Fruit fly (Drosophila melanogaster) whole organism, wandering third instar larva: Measurements from ENCODE around the gene CG5111.

Source experiments
- CG32264 ChIP-seq: fragments of 200-800 bp; sonication (Bioruptor generic); optimal IDR thresholded peaks from 2 replicates; lab custom pipeline; 2016; ENCODE audit warnings: missing biosample characterization, missing genetic modification characterization
- Dif ChIP-seq: fragments of 200-275, 200-300 bp; sonication (Bioruptor generic); optimal IDR thresholded peaks from 2 replicates; lab custom pipeline; 2018; ENCODE audit warnings: missing biosample characterization, missing genetic modification characterization; ENCODE audit not compliant: partially characterized antibody
- GATAd ChIP-seq: sonication (Bioruptor generic); optimal IDR thresholded peaks from 2 replicates; lab custom pipeline; 2016; ENCODE audit warnings: missing biosample characterization, missing genetic modification characterization
- HLH106 ChIP-seq: fragments of 200-800 bp; optimal IDR thresholded peaks from 3 replicates; lab custom pipeline; 2019; ENCODE audit warnings: missing biosample characterization, mild to moderate bottlenecking, missing genetic modification characterization, moderate library complexity
- Hnf4 ChIP-seq: fragments of 200-800 bp; sonication (Bioruptor generic); optimal IDR thresholded peaks from 2 replicates; lab custom pipeline; 2016; ENCODE audit warnings: missing biosample characterization, mild to moderate bottlenecking, missing genetic modification characterization
- Hr83 ChIP-seq: fragments of 200-300 bp; sonication (Bioruptor generic); optimal IDR thresholded peaks from 2 replicates; lab custom pipeline; 2016; ENCODE audit warnings: missing biosample characterization, mild to moderate bottlenecking, missing genetic modification characterization, moderate library complexity; ENCODE audit not compliant: poor library complexity, severe bottlenecking
- Jra ChIP-seq: sonication (Bioruptor generic); optimal IDR thresholded peaks from 2 replicates; lab custom pipeline; 2016; ENCODE audit warnings: missing biosample characterization, missing genetic modification characterization
- Mio ChIP-seq: sonication (Bioruptor generic); optimal IDR thresholded peaks from 2 replicates; lab custom pipeline; 2016; ENCODE audit warnings: missing biosample characterization, missing genetic modification characterization
- Myc ChIP-seq: fragments of >200 bp; optimal IDR thresholded peaks from 2 replicates; lab custom pipeline; 2017
- OdsH ChIP-seq: fragments of 200-800 bp; sonication (Bioruptor generic); optimal IDR thresholded peaks from 2 replicates; lab custom pipeline; 2016; ENCODE audit warnings: missing biosample characterization, mild to moderate bottlenecking, missing genetic modification characterization
- Sp1 ChIP-seq: fragments of 200-800 bp; sonication (Bioruptor generic); optimal IDR thresholded peaks from 3 replicates; lab custom pipeline; 2019; ENCODE audit warnings: missing biosample characterization, mild to moderate bottlenecking, missing genetic modification characterization, moderate library complexity
- Vsx2 ChIP-seq: fragments of 200-300, 225-300 bp; sonication (Bioruptor generic); optimal IDR thresholded peaks from 2 replicates; lab custom pipeline; 2018; ENCODE audit warnings: missing biosample characterization, missing genetic modification characterization; ENCODE audit not compliant: partially characterized antibody
- br ChIP-seq: fragments of 200-800 bp; sonication (Bioruptor generic); optimal IDR thresholded peaks from 2 replicates; lab custom pipeline; 2016; ENCODE audit warnings: missing biosample characterization, missing genetic modification characterization
- brk ChIP-seq: fragments of 200-800 bp; sonication (Bioruptor generic); optimal IDR thresholded peaks from 2 replicates; lab custom pipeline; 2016; ENCODE audit warnings: missing biosample characterization, mild to moderate bottlenecking, missing genetic modification characterization
- dl ChIP-seq, 2 experiments: fragments of 175-275, 200-275 bp in 1 of 2; fragments of 200-275 bp in 1 of 2; sonication (Bioruptor generic); optimal IDR thresholded peaks; lab custom pipeline; 2018; ENCODE audit warnings: mild to moderate bottlenecking in 2 of 2, missing biosample characterization in 2 of 2, missing genetic modification characterization in 2 of 2, moderate library complexity in 2 of 2; ENCODE audit not compliant: partially characterized antibody in 2 of 2, insufficient read depth in 1 of 2
- dmrt93B ChIP-seq: fragments of 200-800 bp; sonication (Bioruptor generic); optimal IDR thresholded peaks from 2 replicates; lab custom pipeline; 2018; ENCODE audit warnings: missing biosample characterization, mild to moderate bottlenecking, missing genetic modification characterization
- dsf ChIP-seq: sonication (Bioruptor generic); optimal IDR thresholded peaks from 2 replicates; lab custom pipeline; 2016; ENCODE audit warnings: missing biosample characterization, missing genetic modification characterization, borderline replicate concordance
- ey ChIP-seq: fragments of 200-800 bp; sonication (Bioruptor generic); optimal IDR thresholded peaks from 2 replicates; lab custom pipeline; 2016; ENCODE audit warnings: missing biosample characterization, missing genetic modification characterization
- foxo ChIP-seq, 2 experiments: fragments of 200-800 bp; sonication (Bioruptor generic); optimal IDR thresholded peaks; 2 replicates in 1 of 2; 3 replicates in 1 of 2; lab custom pipeline; 2016 to 2017; ENCODE audit warnings: missing biosample characterization in 2 of 2, missing genetic modification characterization in 2 of 2
- fru ChIP-seq: fragments of 200-800 bp; sonication (Bioruptor generic); optimal IDR thresholded peaks from 3 replicates; lab custom pipeline; 2016; ENCODE audit warnings: missing biosample characterization, mild to moderate bottlenecking, missing genetic modification characterization
- h ChIP-seq: fragments of 200-800 bp; sonication (Bioruptor generic); optimal IDR thresholded peaks from 3 replicates; lab custom pipeline; 2016; ENCODE audit warnings: missing biosample characterization, mild to moderate bottlenecking, missing genetic modification characterization
- jim ChIP-seq: fragments of 175-275, 200-325 bp; sonication (Bioruptor generic); optimal IDR thresholded peaks from 2 replicates; lab custom pipeline; 2016; ENCODE audit warnings: missing biosample characterization, mild to moderate bottlenecking, missing genetic modification characterization
- lola ChIP-seq: fragments of >200 bp; optimal IDR thresholded peaks from 2 replicates; lab custom pipeline; 2017; ENCODE audit warnings: missing biosample characterization, missing genetic modification characterization
- pan ChIP-seq: fragments of >200 bp; optimal IDR thresholded peaks from 2 replicates; lab custom pipeline; 2017
- psq ChIP-seq: fragments of 200-800 bp; sonication (Bioruptor generic); optimal IDR thresholded peaks from 3 replicates; lab custom pipeline; 2017; ENCODE audit warnings: missing biosample characterization, mild to moderate bottlenecking, missing genetic modification characterization, moderate library complexity
- rgr ChIP-seq: fragments of 200-800 bp; sonication (Bioruptor generic); optimal IDR thresholded peaks from 3 replicates; lab custom pipeline; 2016; ENCODE audit warnings: missing biosample characterization, mild to moderate bottlenecking, missing genetic modification characterization
- sage ChIP-seq: fragments of 200-800 bp; sonication (Bioruptor generic); optimal IDR thresholded peaks from 2 replicates; lab custom pipeline; 2016; ENCODE audit warnings: missing biosample characterization, mild to moderate bottlenecking, missing genetic modification characterization
- sv ChIP-seq: fragments of 200-800 bp; sonication (Bioruptor generic); optimal IDR thresholded peaks from 3 replicates; lab custom pipeline; 2016; ENCODE audit warnings: missing biosample characterization, missing genetic modification characterization
- tai ChIP-seq: sonication (Bioruptor generic); optimal IDR thresholded peaks from 2 replicates; lab custom pipeline; 2016; ENCODE audit warnings: missing biosample characterization, missing genetic modification characterization
- usp ChIP-seq: fragments of >200 bp; optimal IDR thresholded peaks from 2 replicates; lab custom pipeline; 2017; ENCODE audit warnings: missing biosample characterization, missing genetic modification characterization
- woc ChIP-seq: sonication (Bioruptor generic); optimal IDR thresholded peaks from 2 replicates; lab custom pipeline; 2016; ENCODE audit warnings: missing biosample characterization, mild to moderate bottlenecking, missing genetic modification characterization

CG5111 gene

DNA sequence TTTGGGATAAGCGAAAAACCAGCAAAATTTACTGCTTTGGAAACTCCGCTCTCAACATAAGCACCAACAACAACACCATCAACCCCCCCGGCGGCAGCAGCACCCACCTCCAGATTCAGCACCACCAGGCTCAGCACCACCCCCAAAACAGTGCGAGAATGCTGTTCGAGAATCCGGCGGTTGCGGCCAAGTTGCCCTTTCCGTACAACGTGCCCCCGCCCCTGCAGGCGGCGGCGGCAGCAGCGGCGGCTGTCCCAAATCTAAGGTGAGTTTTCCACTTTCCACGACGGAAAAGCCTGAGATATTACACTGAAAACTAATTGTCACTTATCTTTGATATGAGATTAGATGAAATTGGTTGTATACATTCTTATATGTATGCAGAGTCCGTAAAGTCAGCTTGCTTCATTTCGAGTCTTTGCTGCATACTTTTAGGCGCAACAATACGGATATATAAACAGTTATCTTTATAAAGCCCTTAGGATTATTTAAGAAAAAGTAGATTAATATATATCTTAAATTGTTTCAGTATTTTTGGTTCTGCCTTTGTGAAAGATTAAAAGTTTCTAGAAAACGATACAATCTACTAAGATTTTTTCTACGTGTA lies 13.5 kb downstream of the CG5111 start:
- TF ChIP-seq Myc (lab: Kevin White, UChicago) (no peak), tai (peak; percentile 12)

DNA sequence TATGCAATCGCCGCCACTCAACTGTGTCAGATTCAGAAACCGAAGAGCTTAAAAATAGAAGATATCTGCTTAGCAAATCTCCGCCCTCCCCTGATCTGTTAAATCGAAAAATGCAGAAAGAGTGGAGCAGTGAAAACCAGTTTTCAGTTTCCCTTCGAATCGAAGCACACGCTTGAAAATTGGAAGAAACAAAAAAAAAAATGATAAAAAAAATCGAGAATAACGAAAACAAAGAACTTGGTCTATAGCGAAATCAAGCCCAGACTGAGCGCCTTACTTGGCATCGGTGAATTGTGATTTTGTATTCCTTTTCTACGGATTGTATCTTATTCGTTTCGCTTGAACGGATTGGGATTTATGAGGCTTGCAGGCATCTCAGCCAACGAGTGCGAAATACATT lies 23.2 kb downstream of the CG5111 start:
- TF ChIP-seq GATAd (no peak), pan (lab: Kevin White, UChicago) (no peak), dsf (GFP tag; lab: Kevin White, UChicago) (no peak), Hr83 (GFP tag; lab: Kevin White, UChicago) (no peak), usp (GFP tag; lab: Kevin White, UChicago) (no peak), sv (GFP tag; lab: Kevin White, UChicago) (no peak), h (GFP tag; lab: Kevin White, UChicago) (no peak)
- TF ChIP-seq, all 38 proteins: peak for 0

DNA sequence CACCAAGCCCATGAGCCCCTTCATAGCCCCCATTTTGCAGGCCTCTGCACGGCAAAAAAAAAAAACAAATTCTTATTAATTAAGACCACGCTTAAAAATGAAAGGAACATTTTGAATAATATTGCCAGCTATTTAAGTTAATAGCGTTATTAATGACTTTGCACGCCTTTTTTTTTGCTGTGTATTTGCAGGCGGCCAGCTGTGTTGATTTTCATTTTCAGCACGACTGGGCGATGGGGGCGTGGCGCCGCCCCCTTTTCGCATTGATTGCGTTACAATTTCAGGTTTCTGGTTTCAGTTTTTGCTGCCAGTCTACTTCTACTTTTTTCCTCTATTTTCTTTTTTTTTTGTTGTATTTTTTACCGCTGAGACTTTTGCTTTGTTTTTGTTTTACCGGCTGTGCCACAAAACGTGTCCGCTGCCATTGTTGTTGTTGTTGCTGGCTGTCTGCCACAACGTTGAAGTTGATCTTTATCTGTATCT lies 25.9 kb downstream of the CG5111 start:
- peak; percentile 37 for TF ChIP-seq OdsH (GFP tag; lab: Kevin White, UChicago)
- peak; percentile 70 for TF ChIP-seq fru (GFP tag; lab: Kevin White, UChicago)
- TF ChIP-seq br (GFP tag; lab: Kevin White, UChicago), result peak; percentile 48
- peak; percentile 42 for TF ChIP-seq ey (GFP tag; lab: Kevin White, UChicago)
- no peak for TF ChIP-seq woc (GFP tag; lab: Kevin White, UChicago)
- TF ChIP-seq CG32264 (GFP tag; lab: Kevin White, UChicago), result no peak
- no peak for TF ChIP-seq GATAd
- TF ChIP-seq dmrt93B, result no peak
- TF ChIP-seq Hnf4, result peak; percentile 2
- peak in 1 of 2 experiments; percentile 71 for TF ChIP-seq foxo (GFP tag; optimal IDR thresholded peaks at IDR 0.05; lab: Kevin White, UChicago)
- no peak for TF ChIP-seq dl (GFP tag; optimal IDR thresholded peaks at IDR 0.05; lab: Kevin White, UChicago; ENCODE audit: insufficient read depth in 1 of 2, partially characterized antibody in 2 of 2)
- TF ChIP-seq Vsx2, result no peak
- peak; percentile 56 for TF ChIP-seq h (GFP tag; lab: Kevin White, UChicago)
- no peak for TF ChIP-seq usp (GFP tag; lab: Kevin White, UChicago)
- TF ChIP-seq jim (GFP tag; lab: Kevin White, UChicago), result no peak
- no peak for TF ChIP-seq sage (GFP tag; lab: Kevin White, UChicago)
- peak; percentile 26 for TF ChIP-seq brk (GFP tag; lab: Kevin White, UChicago)
- TF ChIP-seq rgr (GFP tag; lab: Kevin White, UChicago), result peak; percentile 56
- TF ChIP-seq psq (GFP tag; lab: Kevin White, UChicago), result peak; percentile 3
- TF ChIP-seq Sp1 (GFP tag; lab: Kevin White, UChicago), result no peak
- TF ChIP-seq HLH106 (tag; lab: Kevin White, UChicago), result no peak

DNA sequence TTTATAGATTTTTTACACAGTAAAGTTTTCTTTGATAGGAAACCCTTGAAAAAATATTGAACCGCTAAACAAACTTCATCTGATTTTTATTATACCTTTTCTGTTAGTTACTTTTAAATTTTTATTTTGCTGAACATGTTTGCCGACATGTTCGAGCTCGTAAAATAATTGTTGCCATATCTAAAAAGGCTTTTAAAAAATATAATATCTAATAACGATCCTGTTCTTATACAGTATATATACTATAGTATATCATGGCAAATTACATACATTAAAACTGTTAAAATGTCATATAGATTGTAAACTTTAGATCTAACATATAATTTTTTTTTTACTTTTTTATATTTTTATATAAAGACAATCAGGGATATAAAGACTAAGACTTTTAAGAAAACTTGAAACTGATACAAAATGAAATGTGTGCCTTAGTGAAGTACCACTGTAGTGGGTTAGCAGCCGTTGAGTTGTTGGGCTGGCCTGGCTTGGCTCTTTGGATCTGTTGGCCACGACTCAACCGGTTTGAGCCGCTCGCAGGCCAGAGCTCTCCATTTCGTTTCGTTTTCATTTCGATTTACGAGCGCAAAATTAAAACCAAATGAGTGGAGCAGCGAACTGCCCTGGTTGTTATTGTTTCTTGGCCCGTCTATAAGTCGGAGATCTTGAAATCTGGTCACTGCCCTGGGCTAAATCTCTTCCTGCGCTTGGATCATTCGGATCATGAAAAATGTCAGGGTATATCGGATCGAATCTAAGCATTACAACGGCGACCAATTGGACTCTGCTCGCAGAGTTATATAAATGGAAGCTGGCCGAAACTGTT lies 26.5 kb downstream of the CG5111 start:
- no peak for TF ChIP-seq woc (GFP tag; lab: Kevin White, UChicago)
- TF ChIP-seq br (GFP tag; lab: Kevin White, UChicago), result no peak
- TF ChIP-seq foxo (GFP tag; optimal IDR thresholded peaks at IDR 0.05; lab: Kevin White, UChicago), result peak in 1 of 2 experiments; percentile 37
- TF ChIP-seq Hnf4, result peak; percentile 17
- TF ChIP-seq dmrt93B, result peak; percentile 16
- TF ChIP-seq Sp1 (GFP tag; lab: Kevin White, UChicago), result peak; percentile 34
- TF ChIP-seq lola (GFP tag; lab: Kevin White, UChicago), result no peak
- no peak for TF ChIP-seq dsf (GFP tag; lab: Kevin White, UChicago)
- no peak for TF ChIP-seq jim (GFP tag; lab: Kevin White, UChicago)
- no peak for TF ChIP-seq Jra
- no peak for TF ChIP-seq Dif (GFP tag; lab: Kevin White, UChicago)
- no peak for TF ChIP-seq fru (GFP tag; lab: Kevin White, UChicago)
- TF ChIP-seq HLH106 (tag; lab: Kevin White, UChicago), result peak; percentile 46
- no peak for TF ChIP-seq Vsx2
- TF ChIP-seq pan (lab: Kevin White, UChicago), result no peak
- no peak for TF ChIP-seq GATAd
- TF ChIP-seq brk (GFP tag; lab: Kevin White, UChicago), result no peak
- TF ChIP-seq OdsH (GFP tag; lab: Kevin White, UChicago), result peak; percentile 36
- no peak for TF ChIP-seq CG32264 (GFP tag; lab: Kevin White, UChicago)
- peak; percentile 41 for TF ChIP-seq psq (GFP tag; lab: Kevin White, UChicago)
- TF ChIP-seq Mio, result no peak
- TF ChIP-seq rgr (GFP tag; lab: Kevin White, UChicago), result peak; percentile 4
- no peak for TF ChIP-seq dl (GFP tag; optimal IDR thresholded peaks at IDR 0.05; lab: Kevin White, UChicago; ENCODE audit: insufficient read depth in 1 of 2, partially characterized antibody in 2 of 2)
